Worm (Caenorhabditis elegans): Measurements from ENCODE around the gene Y73C8B.1.

DNA sequence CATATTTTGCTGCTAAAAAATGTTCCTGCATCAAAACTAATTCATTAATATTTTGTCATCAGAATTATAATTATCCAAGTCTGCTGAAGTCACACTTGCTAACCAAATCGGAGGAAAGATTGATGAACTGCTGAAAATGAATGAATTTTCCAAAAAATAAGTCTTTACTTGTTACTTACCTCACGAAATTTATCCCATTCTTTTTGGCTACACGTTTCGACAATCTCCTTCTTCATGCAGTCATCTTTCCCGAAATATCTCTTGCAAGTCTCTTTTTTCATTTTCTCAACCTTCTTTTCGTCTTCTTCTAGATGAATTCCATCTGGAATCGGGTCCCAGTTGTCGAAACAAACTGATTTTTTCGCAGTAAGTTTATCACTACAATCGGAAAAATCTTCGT lies 38.3 kb downstream of the Y73C8B.1 start:
- TF ChIP-seq unc-62 (GFP tag; optimal IDR thresholded peaks at IDR 0.05): no peak
- TF ChIP-seq nhr-237 (tag; optimal IDR thresholded peaks at IDR 0.05): no peak
- no peak for TF ChIP-seq lin-14 (GFP tag; optimal IDR thresholded peaks at IDR 0.05)
- TF ChIP-seq ztf-4 (tag; optimal IDR thresholded peaks at IDR 0.05): no peak
- no peak for TF ChIP-seq fkh-8 (tag; optimal IDR thresholded peaks at IDR 0.05)
- TF ChIP-seq snpc-4 (tag; optimal IDR thresholded peaks at IDR 0.05): no peak
- TF ChIP-seq ceh-82 (tag; optimal IDR thresholded peaks at IDR 0.05): no peak
- TF ChIP-seq nhr-11 (tag; optimal IDR thresholded peaks at IDR 0.05): no peak
- TF ChIP-seq pag-3 (tag; optimal IDR thresholded peaks at IDR 0.05; ENCODE audit: borderline replicate concordance, insufficient read depth): no peak
